Worm (Caenorhabditis elegans): ENCODE data around the gene tat-2.

- no peak for TF ChIP-seq flt-1 (GFP tag; IDR thresholded peaks at IDR 0.05)
- TF ChIP-seq med-1 (GFP tag; optimal IDR thresholded peaks at IDR 0.05; ENCODE audit: insufficient read depth): no peak
- no peak for TF ChIP-seq cog-1 (tag; optimal IDR thresholded peaks at IDR 0.05)
Measured at ce11 chrIV:4802494-4802893, 44.2 kb downstream of the tat-2 start, which contains the start of gene dpf-7.
